Worm (Caenorhabditis elegans) whole organism, L1 larva: ENCODE results near the gene D1054.18.

Experiments used
- C16A3.4 ChIP-seq: fragments of 150-350 bp; optimal IDR thresholded peaks from 2 replicates; lab custom pipeline; 2014; ENCODE audit warnings: missing biosample characterization, missing genetic modification characterization
- hlh-17 ChIP-seq: fragments of 200-800 bp; sonication (Bioruptor generic); optimal IDR thresholded peaks from 2 replicates; lab custom pipeline; 2018; ENCODE audit warnings: missing genetic modification characterization, mild to moderate bottlenecking, missing compliant biosample characterization, moderate library complexity, borderline replicate concordance
- lin-39 ChIP-seq: fragments of 150-350 bp; optimal IDR thresholded peaks from 2 replicates; lab custom pipeline; 2014; ENCODE audit warnings: missing biosample characterization, missing genetic modification reagents, missing genetic modification characterization
- mep-1 ChIP-seq: fragments of 150-350 bp; optimal IDR thresholded peaks from 2 replicates; lab custom pipeline; 2014; ENCODE audit warnings: missing biosample characterization, missing genetic modification characterization
- snpc-4 ChIP-seq: fragments of 150-350 bp; optimal IDR thresholded peaks from 2 replicates; lab custom pipeline; 2014; ENCODE audit warnings: missing biosample characterization, missing genetic modification characterization
- swsn-7 ChIP-seq: sonication (generic microtip); optimal IDR thresholded peaks from 2 replicates; lab custom pipeline; 2016; ENCODE audit warnings: missing genetic modification characterization, missing compliant biosample characterization
- ztf-4 ChIP-seq: fragments of 150-350 bp; optimal IDR thresholded peaks from 2 replicates; lab custom pipeline; 2014; ENCODE audit warnings: missing biosample characterization, missing genetic modification characterization

DNA sequence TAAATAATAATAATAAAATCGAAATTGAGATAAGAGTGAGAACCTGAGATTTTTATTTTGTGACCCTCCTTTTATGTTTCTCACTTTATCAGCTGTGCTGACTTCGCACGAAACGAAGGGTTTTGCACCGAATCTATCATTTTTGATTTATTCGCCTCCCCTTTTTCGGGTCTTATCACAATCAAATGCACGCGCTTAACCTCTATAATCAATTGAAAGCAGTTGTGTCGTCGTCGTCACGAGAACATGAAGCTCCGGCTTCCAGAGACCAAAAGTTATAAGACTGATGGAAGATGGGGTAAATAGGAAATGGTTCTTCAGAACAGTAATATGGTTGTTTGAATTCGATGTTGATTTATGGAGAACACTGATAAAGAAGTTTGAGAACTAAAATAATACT, at the start of gene D1054.18:
- TF ChIP-seq hlh-17 (GFP tag; lab: Kevin White, UChicago) (no peak), mep-1 (no peak), swsn-7 (tag; lab: Kevin White, UChicago) (no peak), ztf-4 (tag; lab: Kevin White, UChicago) (no peak), lin-39 (no peak), C16A3.4 (no peak), snpc-4 (tag; lab: Kevin White, UChicago) (no peak)
